Worm (Caenorhabditis elegans) whole organism, late embryonic: ENCODE results near the gene dhcr-7.

Source experiments
- ceh-45 ChIP-seq: fragments of 200-800 bp; sonication (Bioruptor generic); IDR thresholded peaks from 2 replicates; pipeline ENCODE4 v1.3.6; 2022; ENCODE audit warnings: missing genetic modification reagents, missing genetic modification characterization, missing compliant biosample characterization
- elt-2 ChIP-seq: sonication (generic microtip); optimal IDR thresholded peaks from 2 replicates; lab custom pipeline; 2016; ENCODE audit warnings: missing genetic modification reagents, missing genetic modification characterization, missing compliant biosample characterization
- elt-4 ChIP-seq: sonication (generic microtip); optimal IDR thresholded peaks from 2 replicates; lab custom pipeline; 2016; ENCODE audit warnings: missing genetic modification characterization, missing compliant biosample characterization
- fkh-6 ChIP-seq: sonication (generic microtip); optimal IDR thresholded peaks from 2 replicates; lab custom pipeline; 2016; ENCODE audit warnings: missing genetic modification characterization, missing compliant biosample characterization
- nhr-11 ChIP-seq: fragments of 150-350 bp; optimal IDR thresholded peaks from 2 replicates; lab custom pipeline; 2014; ENCODE audit warnings: missing biosample characterization, missing genetic modification characterization
- pha-4 ChIP-seq: fragments of 150-350 bp; optimal IDR thresholded peaks from 2 replicates; lab custom pipeline; 2018; ENCODE audit warnings: missing biosample characterization, missing genetic modification reagents, missing genetic modification characterization
- tbx-7 ChIP-seq: sonication (generic microtip); optimal IDR thresholded peaks from 2 replicates; lab custom pipeline; 2016; ENCODE audit warnings: missing genotype, missing genetic modification characterization, missing compliant biosample characterization
- zip-5 ChIP-seq: sonication (generic microtip); optimal IDR thresholded peaks from 2 replicates; lab custom pipeline; 2016; ENCODE audit warnings: missing genetic modification characterization, missing compliant biosample characterization

ce11 chrV:20492385-20492784 lies 7.2 kb upstream of the dhcr-7 start, which contains the start of gene srbc-79:
- TF ChIP-seq elt-2 (tag; lab: Kevin White, UChicago), result no peak
- TF ChIP-seq nhr-11, result no peak
- TF ChIP-seq elt-4 (tag; lab: Kevin White, UChicago), result no peak
- TF ChIP-seq fkh-6 (tag; lab: Kevin White, UChicago), result no peak
- no peak for TF ChIP-seq pha-4 (tag; lab: Kevin White, UChicago)
- TF ChIP-seq zip-5 (tag; lab: Kevin White, UChicago), result no peak
- no peak for TF ChIP-seq tbx-7
- TF ChIP-seq ceh-45 (GFP tag; lab: Robert Waterston, UW), result no peak
